Fruit fly (Drosophila melanogaster): Measurements from ENCODE around the gene CG7631.
"Not testable (repeated sequence)": the region's sequence is repeated elsewhere in the genome, so short reads cannot be mapped to it uniquely, and the experiment has no call there.

- TF ChIP-seq Mad (GFP tag; optimal IDR thresholded peaks at IDR 0.05); wek (GFP tag; optimal IDR thresholded peaks at IDR 0.05); CG8281 (tag; optimal IDR thresholded peaks at IDR 0.05); Eip74EF (GFP tag; optimal IDR thresholded peaks at IDR 0.05); CG7839 (tag; optimal IDR thresholded peaks at IDR 0.05); CG10366 (GFP tag; IDR thresholded peaks at IDR 0.05); tgo (GFP tag; IDR thresholded peaks at IDR 0.05); gem (tag; optimal IDR thresholded peaks at IDR 0.05); zfh1 (GFP tag; IDR thresholded peaks at IDR 0.05); nmo (GFP tag; optimal IDR thresholded peaks at IDR 0.05); CG13775 (GFP tag; optimal IDR thresholded peaks at IDR 0.05): not testable (repeated sequence)
These were observed 30.9 kb downstream of the CG7631 start, which contains the start of gene CG44141 for dm6 chr2L:15659374-15659773.
